Worm (Caenorhabditis elegans): ENCODE measurements around the gene srz-99.

The srz-99 gene

DNA sequence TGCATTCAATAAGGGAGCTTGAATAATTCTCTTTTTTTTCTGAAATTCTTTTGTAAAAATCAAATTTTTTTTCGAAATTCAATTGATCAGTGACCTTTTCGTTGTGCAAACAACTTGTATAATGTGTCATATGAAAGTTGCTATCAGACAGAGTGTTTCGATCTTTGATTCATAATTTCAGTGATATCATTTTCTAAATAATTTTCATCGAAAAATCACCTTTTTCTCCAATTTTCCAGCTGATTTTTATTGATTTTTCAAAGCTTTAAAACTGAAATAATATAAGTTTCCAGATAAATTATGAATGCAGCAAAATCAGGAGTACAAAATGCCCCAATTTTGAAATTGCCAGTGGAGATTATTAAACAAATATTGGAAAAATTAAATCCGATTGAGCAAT lies 1.6 kb upstream of the srz-99 start, which contains the start of gene fbxa-127:
TSS of gene fbxa-127 (plus strand) at position 301 of the 400 bp plus-strand sequence.
- TF ChIP-seq C34B4.2 (tag; optimal IDR thresholded peaks at IDR 0.05) (no peak), elt-2 (tag; optimal IDR thresholded peaks at IDR 0.05) (peak; percentile 1)

DNA sequence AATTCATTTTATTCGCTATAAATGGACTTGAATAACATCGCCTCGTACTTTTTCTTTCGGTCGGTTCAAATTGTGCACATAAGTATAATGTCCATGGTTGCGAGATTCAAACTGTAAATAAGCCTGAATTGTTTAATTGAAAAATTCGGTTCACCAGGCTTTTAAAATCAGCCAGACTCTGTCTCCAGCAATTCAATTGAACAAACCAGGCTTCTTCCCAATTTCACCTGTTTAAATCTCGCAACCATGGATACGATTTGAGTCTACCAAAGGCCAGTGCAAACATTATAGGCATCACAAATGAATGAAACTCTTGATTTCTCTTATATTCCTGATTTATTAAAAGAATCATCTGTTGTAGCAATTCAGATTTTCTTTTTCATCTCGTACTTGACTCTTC lies 1.5 kb downstream of the srz-99 start, which contains the start of gene srz-100:
TSS of gene srz-100 (plus strand) at position 301 of the 400 bp plus-strand sequence.
- TF ChIP-seq efl-1 (optimal IDR thresholded peaks at IDR 0.05) = no peak
- TF ChIP-seq efl-1 (GFP tag; optimal IDR thresholded peaks at IDR 0.05 in 1 of 2) = peak in 1 of 2 experiments; percentile 39
- TF ChIP-seq lin-39 (tag; optimal IDR thresholded peaks at IDR 0.05) = no peak
- no peak for TF ChIP-seq pag-3 (tag; optimal IDR thresholded peaks at IDR 0.05; ENCODE audit: borderline replicate concordance, insufficient read depth)
- TF ChIP-seq ztf-4 (tag; optimal IDR thresholded peaks at IDR 0.05) = no peak

DNA sequence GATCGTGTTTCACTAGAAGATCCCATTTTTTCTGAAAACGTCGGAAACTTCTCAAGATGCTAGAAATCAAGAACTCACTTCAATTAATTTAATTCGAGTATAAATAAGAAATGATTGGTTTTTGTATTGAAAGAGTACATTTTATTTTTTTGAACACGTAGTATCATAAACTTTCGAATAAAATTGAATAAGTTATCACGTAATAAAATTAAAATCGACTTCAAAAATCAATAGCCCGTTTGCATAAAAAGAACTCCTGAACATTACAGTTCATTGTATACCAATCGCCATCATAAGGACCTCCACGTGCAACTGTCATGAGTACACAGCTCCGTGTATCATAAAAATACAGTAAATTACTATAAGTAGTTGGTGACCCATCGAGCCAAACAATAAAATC lies 3.6 kb downstream of the srz-99 start, which contains the start of gene T25E12.16:
TSS of gene T25E12.16 (minus strand) at position 101 of the 400 bp plus-strand sequence.
- TF ChIP-seq fkh-8 (tag; optimal IDR thresholded peaks at IDR 0.05) = no peak
- TF ChIP-seq nhr-76 (tag; optimal IDR thresholded peaks at IDR 0.05) = no peak
- TF ChIP-seq nhr-90 (tag; optimal IDR thresholded peaks at IDR 0.05; ENCODE audit: poor library complexity) = no peak
- TF ChIP-seq irx-1 (tag; optimal IDR thresholded peaks at IDR 0.05) = no peak
- TF ChIP-seq grh-1 (GFP tag; IDR thresholded peaks at IDR 0.05) = no peak
- no peak for TF ChIP-seq tbx-2 (tag; optimal IDR thresholded peaks at IDR 0.05)
- TF ChIP-seq sptf-1 (tag; optimal IDR thresholded peaks at IDR 0.05) = no peak
- no peak for TF ChIP-seq ceh-90 (tag; optimal IDR thresholded peaks at IDR 0.05)

DNA sequence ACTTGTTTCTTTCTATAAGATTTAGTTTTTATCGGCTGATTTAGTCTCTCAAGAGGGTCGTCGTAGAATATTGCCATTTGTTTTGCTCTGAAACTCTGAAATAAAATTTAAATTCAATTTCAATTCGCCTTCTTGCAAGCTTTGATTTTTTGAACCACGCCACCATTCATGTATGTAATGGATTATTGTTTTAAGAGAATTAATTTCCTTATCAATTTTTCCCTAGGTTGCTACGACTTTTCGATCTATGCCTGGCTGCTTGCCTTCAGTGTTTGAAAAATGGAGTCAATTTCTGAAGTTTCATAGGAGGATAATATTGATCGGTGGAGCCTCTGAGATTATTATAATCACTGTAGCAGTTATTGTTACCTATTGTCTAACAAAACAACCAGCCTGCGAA lies 5.5 kb downstream of the srz-99 start, which contains the start of the genes clec-38 and clec-34:
TSS of gene clec-38 (minus strand) at position 101 of the 400 bp plus-strand sequence.
TSS of gene clec-34 (plus strand) at position 248 of the 400 bp plus-strand sequence.
- TF ChIP-seq zip-4 (GFP tag; optimal IDR thresholded peaks at IDR 0.05) (no peak), snu-23 (GFP tag; optimal IDR thresholded peaks at IDR 0.05) (no peak), egl-27 (tag; optimal IDR thresholded peaks at IDR 0.05) (no peak), lin-39 (tag; optimal IDR thresholded peaks at IDR 0.05) (no peak), snpc-4 (tag; optimal IDR thresholded peaks at IDR 0.05) (no peak), nhr-85 (tag) (no peak), unc-30 (tag; optimal IDR thresholded peaks at IDR 0.05) (no peak), nhr-19 (GFP tag; conservative IDR thresholded peaks at IDR 0.05) (no peak), lir-3 (tag; optimal IDR thresholded peaks at IDR 0.05; ENCODE audit: poor library complexity) (no peak), nhr-237 (tag; optimal IDR thresholded peaks at IDR 0.05) (no peak), ets-5 (GFP tag; IDR thresholded peaks at IDR 0.05) (no peak)

DNA sequence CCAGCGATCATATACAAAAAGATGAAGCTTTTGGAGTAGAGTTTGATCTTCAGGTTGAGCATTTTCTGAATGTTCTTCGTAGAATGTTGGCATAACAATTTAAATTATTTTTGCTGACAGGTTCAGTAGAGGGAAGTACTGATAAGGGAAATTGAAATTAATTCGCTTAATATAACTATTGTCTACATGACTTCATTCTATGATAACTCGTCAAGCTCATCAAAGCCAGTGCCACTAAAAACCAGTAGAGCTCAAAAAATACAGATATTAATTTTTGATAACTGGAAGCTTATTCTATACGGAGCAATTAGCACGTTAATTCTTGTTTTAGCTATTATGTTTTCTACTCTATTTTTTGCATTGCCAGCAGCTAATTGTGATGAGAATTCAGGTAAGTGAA lies 9.0 kb downstream of the srz-99 start, which contains the start of the genes clec-29 and clec-39:
TSS of gene clec-29 (minus strand) at position 101 of the 400 bp plus-strand sequence.
TSS of gene clec-39 (plus strand) at position 169 of the 400 bp plus-strand sequence.
- TF ChIP-seq hlh-4 (tag; optimal IDR thresholded peaks at IDR 0.05) = no peak

DNA sequence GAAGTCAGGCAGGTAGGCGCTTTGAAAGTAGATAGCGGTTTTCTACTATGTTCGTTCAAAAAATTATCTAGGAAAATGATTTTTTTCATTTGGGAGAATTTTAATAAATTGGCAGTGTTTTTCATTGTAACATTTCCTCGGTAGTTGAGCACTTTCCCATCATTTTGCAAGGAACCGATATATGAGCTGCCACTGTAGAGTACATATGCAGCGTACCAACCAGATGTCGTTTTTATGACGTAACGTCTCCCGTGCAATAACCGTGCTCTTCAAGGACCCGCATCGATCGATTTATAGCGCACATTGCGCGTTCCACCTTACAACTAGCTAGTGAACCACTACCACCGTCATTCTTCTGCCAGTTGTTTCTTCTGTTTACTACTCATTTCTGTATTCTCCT lies 12.1 kb downstream of the srz-99 start, which contains the start of gene T25E12.6:
TSS of gene T25E12.6 (plus strand) at position 301 of the 400 bp plus-strand sequence.
- TF ChIP-seq zip-4 (GFP tag; optimal IDR thresholded peaks at IDR 0.05) (no peak), pax-3 (tag; optimal IDR thresholded peaks at IDR 0.05) (no peak), skn-1 (tag; optimal IDR thresholded peaks at IDR 0.05) (no peak), vab-15 (tag; optimal IDR thresholded peaks at IDR 0.05) (no peak), fkh-10 (GFP tag; optimal IDR thresholded peaks at IDR 0.05) (no peak), zag-1 (tag; optimal IDR thresholded peaks at IDR 0.05) (no peak), grh-1 (GFP tag; IDR thresholded peaks at IDR 0.05) (no peak), Y116A8C.19 (tag; optimal IDR thresholded peaks at IDR 0.05; ENCODE audit: borderline replicate concordance) (no peak), unc-30 (tag; optimal IDR thresholded peaks at IDR 0.05) (no peak), hlh-4 (tag; optimal IDR thresholded peaks at IDR 0.05) (no peak), ceh-90 (tag; optimal IDR thresholded peaks at IDR 0.05) (no peak), elt-2 (tag; optimal IDR thresholded peaks at IDR 0.05) (no peak), ces-1 (GFP tag; optimal IDR thresholded peaks at IDR 0.05) (no peak)

Measured in whole organism, L1 larva.